Worm (Caenorhabditis elegans) whole organism, L4/young adult: ENCODE results near the gene nlp-35.

Source experiments
- W03F9.2 ChIP-seq: fragments of 150-350 bp; optimal IDR thresholded peaks from 2 replicates; lab custom pipeline; 2014; ENCODE audit warnings: missing biosample characterization, missing genetic modification characterization
- dao-5 ChIP-seq: sonication (generic microtip); optimal IDR thresholded peaks from 2 replicates; lab custom pipeline; 2016; ENCODE audit warnings: missing genotype, missing genetic modification characterization, moderate library complexity, missing compliant biosample characterization
- him-1 ChIP-seq: sonication (generic microtip); optimal IDR thresholded peaks from 2 replicates; lab custom pipeline; 2016; ENCODE audit warnings: missing genotype, missing genetic modification reagents, missing genetic modification characterization, missing compliant biosample characterization

DNA sequence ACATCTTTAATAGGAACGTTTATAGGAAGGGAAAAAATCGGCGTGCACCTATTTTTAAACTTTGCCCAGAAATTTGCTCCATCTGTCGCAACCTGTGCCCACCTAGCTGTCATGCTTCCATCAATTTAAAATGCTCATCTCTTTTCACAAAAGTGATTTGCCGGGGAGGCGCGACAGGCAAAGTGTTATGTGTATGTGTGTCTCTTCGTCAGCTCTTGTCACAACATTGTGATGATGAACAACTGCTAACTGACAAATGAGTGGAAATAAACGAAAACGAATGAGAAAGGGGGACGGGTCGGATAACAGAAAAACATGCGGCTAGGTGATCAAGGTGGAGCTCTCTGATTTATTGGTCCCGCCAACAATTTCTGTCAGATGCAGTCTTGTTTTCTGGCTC lies 19.5 kb upstream of the nlp-35 start:
- TF ChIP-seq W03F9.2 (tag; lab: Kevin White, UChicago) (no peak), dao-5 (tag; lab: Kevin White, UChicago) (no peak), him-1 (no peak)
